Fruit fly (Drosophila melanogaster) whole organism, embryonic: Measurements from ENCODE around the gene Slob.

Experiments used
- Ada2b ChIP-seq: fragments of 200-800 bp; sonication (Bioruptor generic); IDR thresholded peaks from 2 replicates; pipeline ENCODE4 v1.3.6; 2022; ENCODE audit warnings: missing biosample characterization, missing genetic modification characterization
- Blimp-1 ChIP-seq: fragments of 200-800 bp; sonication (Bioruptor generic); optimal IDR thresholded peaks from 3 replicates; lab custom pipeline; 2018; ENCODE audit warnings: missing biosample characterization, missing genetic modification characterization, mild to moderate bottlenecking, moderate library complexity, missing genetic modification reagents
- Bteb2 ChIP-seq: fragments of 200-800 bp; sonication (Bioruptor generic); optimal IDR thresholded peaks from 2 replicates; lab custom pipeline; 2016; ENCODE audit warnings: missing biosample characterization, missing genetic modification characterization
- CG1024 ChIP-seq: fragments of 200-800 bp; sonication (Bioruptor generic); IDR thresholded peaks from 2 replicates; pipeline ENCODE4 v1.3.6; 2022; ENCODE audit warnings: missing biosample characterization, missing genetic modification characterization
- CG10462 ChIP-seq: fragments of 200-800 bp; sonication (Bioruptor generic); optimal IDR thresholded peaks from 2 replicates; lab custom pipeline; 2016; ENCODE audit warnings: missing biosample characterization, missing genetic modification characterization
- CG11560 ChIP-seq: fragments of 200-800 bp; sonication (Bioruptor generic); IDR thresholded peaks from 3 replicates; pipeline ENCODE4 v1.3.6; 2022; ENCODE audit warnings: missing biosample characterization, missing genetic modification characterization
- CG12155 ChIP-seq: fragments of 200-800 bp; sonication (Bioruptor generic); optimal IDR thresholded peaks from 3 replicates; lab custom pipeline; 2016; ENCODE audit warnings: missing biosample characterization, missing genetic modification characterization
- CG13123 ChIP-seq: fragments of 200-800 bp; sonication (Bioruptor generic); optimal IDR thresholded peaks from 2 replicates; lab custom pipeline; 2016; ENCODE audit warnings: missing biosample characterization, missing genetic modification characterization
- CG14860 ChIP-seq: fragments of 200-800 bp; sonication (Bioruptor generic); IDR thresholded peaks from 3 replicates; pipeline ENCODE4 v1.3.6; 2022; ENCODE audit warnings: missing biosample characterization, missing genetic modification characterization; ENCODE audit not compliant: partially characterized antibody
- CG15479 ChIP-seq: fragments of 200-800 bp; sonication (Bioruptor generic); optimal IDR thresholded peaks from 3 replicates; lab custom pipeline; 2019; ENCODE audit warnings: missing biosample characterization, mild to moderate bottlenecking, missing genetic modification characterization, moderate library complexity
- CG1603 ChIP-seq: fragments of 200-800 bp; sonication (Bioruptor generic); optimal IDR thresholded peaks from 2 replicates; lab custom pipeline; 2019; ENCODE audit warnings: missing biosample characterization, mild to moderate bottlenecking, missing genetic modification characterization, moderate library complexity
- CG17612 ChIP-seq: fragments of 200-800 bp; sonication (Bioruptor generic); IDR thresholded peaks from 2 replicates; pipeline ENCODE4 v1.3.6; 2022; ENCODE audit warnings: missing biosample characterization, missing genetic modification characterization
- CG17912 ChIP-seq: fragments of 200-800 bp; sonication (Bioruptor generic); optimal IDR thresholded peaks from 2 replicates; lab custom pipeline; 2018; ENCODE audit warnings: missing biosample characterization, mild to moderate bottlenecking, missing genetic modification characterization
- CG1792 ChIP-seq: fragments of 200-800 bp; sonication (Bioruptor generic); optimal IDR thresholded peaks from 2 replicates; lab custom pipeline; 2016; ENCODE audit warnings: missing biosample characterization, missing genetic modification characterization
- CG1832 ChIP-seq: fragments of 200-800 bp; sonication (Bioruptor generic); optimal IDR thresholded peaks from 2 replicates; lab custom pipeline; 2017; ENCODE audit warnings: missing biosample characterization, mild to moderate bottlenecking, missing genetic modification characterization, inconsistent platforms
- CG2889 ChIP-seq: fragments of 200-800 bp; sonication (Bioruptor generic); IDR thresholded peaks from 3 replicates; pipeline ENCODE4 v1.3.6; 2022; ENCODE audit warnings: missing biosample characterization, missing genetic modification characterization
- CG3995 ChIP-seq: fragments of 200-800 bp; sonication (Bioruptor generic); optimal IDR thresholded peaks from 3 replicates; lab custom pipeline; 2016; ENCODE audit warnings: missing biosample characterization, missing genetic modification characterization
- CG4854 ChIP-seq: fragments of 200-800 bp; sonication (Bioruptor generic); optimal IDR thresholded peaks from 2 replicates; lab custom pipeline; 2016; ENCODE audit warnings: missing biosample characterization, missing genetic modification characterization, inconsistent platforms
- CG7839 ChIP-seq: fragments of 200-800 bp; sonication (Bioruptor generic); optimal IDR thresholded peaks from 3 replicates; lab custom pipeline; 2018; ENCODE audit warnings: missing biosample characterization, mild to moderate bottlenecking, missing genetic modification characterization, moderate library complexity
- CG7987 ChIP-seq: fragments of 200-800 bp; sonication (Bioruptor generic); optimal IDR thresholded peaks from 2 replicates; lab custom pipeline; 2018; ENCODE audit warnings: missing biosample characterization, mild to moderate bottlenecking, missing genetic modification characterization, moderate library complexity
- CG8944 ChIP-seq: fragments of 200-800 bp; sonication (Bioruptor generic); optimal IDR thresholded peaks from 3 replicates; lab custom pipeline; 2016; ENCODE audit warnings: missing biosample characterization, missing genetic modification characterization
- CG9609 ChIP-seq: fragments of 200-800 bp; sonication (Bioruptor generic); optimal IDR thresholded peaks from 3 replicates; lab custom pipeline; 2016; ENCODE audit warnings: missing biosample characterization, missing genetic modification characterization
- CG9727 ChIP-seq: fragments of 200-800 bp; sonication (Bioruptor generic); optimal IDR thresholded peaks from 3 replicates; lab custom pipeline; 2017; ENCODE audit warnings: missing biosample characterization, mild to moderate bottlenecking, missing genetic modification characterization
- CG9932 ChIP-seq: fragments of 200-800 bp; sonication (Bioruptor generic); IDR thresholded peaks from 2 replicates; pipeline ENCODE4 v1.3.6; 2022; ENCODE audit warnings: missing biosample characterization, missing genetic modification characterization
- CTCF ChIP-seq: fragments of 200-800 bp; sonication (Bioruptor generic); optimal IDR thresholded peaks from 2 replicates; lab custom pipeline; 2017; ENCODE audit warnings: missing biosample characterization, mild to moderate bottlenecking, missing genetic modification characterization, moderate library complexity
- Dek ChIP-seq: fragments of 200-800 bp; sonication (Bioruptor generic); optimal IDR thresholded peaks from 3 replicates; lab custom pipeline; 2019; ENCODE audit warnings: missing biosample characterization, mild to moderate bottlenecking, missing genetic modification characterization, moderate library complexity
- Dip3 ChIP-seq: fragments of 200-800 bp; sonication (Bioruptor generic); optimal IDR thresholded peaks from 3 replicates; lab custom pipeline; 2016; ENCODE audit warnings: missing biosample characterization, missing genetic modification characterization
- ERR ChIP-seq: fragments of 200-800 bp; sonication (Bioruptor generic); optimal IDR thresholded peaks from 2 replicates; lab custom pipeline; 2016; ENCODE audit warnings: missing biosample characterization, missing genetic modification characterization
- Mad ChIP-seq: fragments of 200-800 bp; sonication (Bioruptor generic); optimal IDR thresholded peaks from 2 replicates; lab custom pipeline; 2016; ENCODE audit warnings: missing biosample characterization, missing genetic modification characterization
- Poxn ChIP-seq: fragments of 200-800 bp; sonication (Bioruptor generic); IDR thresholded peaks from 2 replicates; pipeline ENCODE4 v1.3.6; 2022; ENCODE audit warnings: missing biosample characterization, missing genetic modification characterization
- Sox102F ChIP-seq: fragments of 200-800 bp; sonication (Bioruptor generic); optimal IDR thresholded peaks from 2 replicates; lab custom pipeline; 2018; ENCODE audit warnings: missing biosample characterization, mild to moderate bottlenecking, missing genetic modification characterization, moderate library complexity
- TFAM ChIP-seq: fragments of 200-800 bp; sonication (Bioruptor generic); optimal IDR thresholded peaks from 2 replicates; lab custom pipeline; 2017; ENCODE audit warnings: missing biosample characterization, missing genetic modification characterization, inconsistent platforms
- Tbp ChIP-seq: fragments of >200 bp; optimal IDR thresholded peaks from 2 replicates; lab custom pipeline; 2018; ENCODE audit warnings: missing biosample characterization, missing genetic modification characterization
- abd-A ChIP-seq: fragments of 200-800 bp; sonication (Bioruptor generic); optimal IDR thresholded peaks from 3 replicates; lab custom pipeline; 2019; ENCODE audit warnings: missing biosample characterization, mild to moderate bottlenecking, missing genetic modification characterization, moderate library complexity
- al ChIP-seq: fragments of 200-800 bp; sonication (Bioruptor generic); IDR thresholded peaks from 2 replicates; pipeline ENCODE4 v1.3.6; 2022; ENCODE audit warnings: missing biosample characterization, missing genetic modification characterization
- chm ChIP-seq: fragments of 200-800 bp; sonication (Bioruptor generic); IDR thresholded peaks from 2 replicates; pipeline ENCODE4 v1.3.6; 2022; ENCODE audit warnings: missing biosample characterization, missing genetic modification characterization
- fd102C ChIP-seq: fragments of 200-800 bp; sonication (Bioruptor generic); optimal IDR thresholded peaks from 2 replicates; lab custom pipeline; 2018; ENCODE audit warnings: missing biosample characterization, mild to moderate bottlenecking, missing genetic modification characterization, moderate library complexity
- gem ChIP-seq: fragments of 200-800 bp; sonication (Bioruptor generic); optimal IDR thresholded peaks from 2 replicates; lab custom pipeline; 2019; ENCODE audit warnings: missing biosample characterization, mild to moderate bottlenecking, missing genetic modification characterization, moderate library complexity
- grn ChIP-seq: fragments of 200-800 bp; sonication (Bioruptor generic); optimal IDR thresholded peaks from 3 replicates; lab custom pipeline; 2017; ENCODE audit warnings: missing biosample characterization, missing genetic modification characterization
- gsb-n ChIP-seq: fragments of 200-800 bp; sonication (Bioruptor generic); optimal IDR thresholded peaks from 3 replicates; lab custom pipeline; 2018; ENCODE audit warnings: missing biosample characterization, mild to moderate bottlenecking, missing genetic modification characterization
- klu ChIP-seq: fragments of 200-800 bp; sonication (Bioruptor generic); IDR thresholded peaks from 2 replicates; pipeline ENCODE4 v1.3.6; 2022; ENCODE audit warnings: missing biosample characterization, missing genetic modification characterization
- peb ChIP-seq: fragments of 200-800 bp; sonication (Bioruptor generic); IDR thresholded peaks from 2 replicates; pipeline ENCODE4 v1.3.6; 2022; ENCODE audit warnings: missing biosample characterization, missing genetic modification characterization
- sc ChIP-seq, 3 experiments: fragments of >200 bp in 2 of 3; fragments of 200-800 bp in 1 of 3; sonication (Bioruptor generic) in 1 of 3; optimal IDR thresholded peaks; 2 replicates in 2 of 3; 3 replicates in 1 of 3; lab custom pipeline; 2017; ENCODE audit warnings: mild to moderate bottlenecking in 1 of 3, missing biosample characterization in 1 of 3, missing genetic modification characterization in 1 of 3, missing genetic modification reagents in 1 of 3
- so ChIP-seq: fragments of 200-800 bp; sonication (Bioruptor generic); IDR thresholded peaks from 3 replicates; pipeline ENCODE4 v1.3.6; 2022; ENCODE audit warnings: missing biosample characterization, missing genetic modification characterization
- tap ChIP-seq: fragments of 200-800 bp; optimal IDR thresholded peaks from 3 replicates; lab custom pipeline; 2019; ENCODE audit warnings: missing biosample characterization, mild to moderate bottlenecking, missing genetic modification characterization, moderate library complexity
- vnd ChIP-seq: fragments of 200-800 bp; sonication (Bioruptor generic); IDR thresholded peaks from 3 replicates; pipeline ENCODE4 v1.3.6; 2022; ENCODE audit warnings: missing biosample characterization, missing genetic modification characterization; ENCODE audit not compliant: partially characterized antibody

The Slob gene

DNA sequence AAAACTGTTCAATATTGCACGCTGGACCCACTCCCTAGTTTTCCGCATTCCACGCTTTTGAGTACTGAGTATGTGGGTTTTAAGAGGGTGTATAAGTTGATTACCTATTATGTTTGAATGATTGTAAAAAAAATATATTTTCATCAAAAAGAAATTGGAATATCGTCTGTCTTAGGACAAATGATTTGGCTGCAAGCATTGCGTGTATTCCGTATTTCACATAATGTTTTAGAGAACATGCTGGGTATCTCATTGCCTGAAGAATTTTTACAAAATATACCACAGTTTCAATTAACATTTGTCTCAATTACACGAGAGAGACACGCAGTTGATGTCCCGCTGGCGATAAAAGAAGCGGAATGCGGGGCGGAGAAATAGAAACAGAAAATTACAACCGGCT is 42.1 kb downstream of the Slob start (continued):
- TF ChIP-seq chm (GFP tag; lab: Robert Waterston, UW) = 0 out of 2 replicates have a peak, but pooled peaks have one; percentile 48
- TF ChIP-seq CG8944 (GFP tag; lab: Kevin White, UChicago) = peak; percentile 16
- peak; percentile 58 for TF ChIP-seq CG7839 (tag; lab: Kevin White, UChicago)
- TF ChIP-seq CG17912 = no peak
- no peak for TF ChIP-seq CG7987 (GFP tag; lab: Kevin White, UChicago)
- TF ChIP-seq tap (tag; lab: Kevin White, UChicago) = peak; percentile 34
- no peak for TF ChIP-seq Dip3 (GFP tag; lab: Kevin White, UChicago)
- TF ChIP-seq CG9727 (GFP tag; lab: Kevin White, UChicago) = peak; percentile 84
- TF ChIP-seq CG1603 = peak; percentile 67
- no peak for TF ChIP-seq CG1832 (GFP tag; lab: Kevin White, UChicago)
- TF ChIP-seq CG13123 (GFP tag; lab: Kevin White, UChicago) = no peak
- peak; percentile 69 for TF ChIP-seq gem (tag; lab: Kevin White, UChicago)
- TF ChIP-seq CG9932 (GFP tag; lab: Robert Waterston, UW) = no peak
- no peak for TF ChIP-seq Tbp (GFP tag; lab: Kevin White, UChicago)
- no peak for TF ChIP-seq CG1792 (GFP tag; lab: Kevin White, UChicago)
- no peak for TF ChIP-seq so (GFP tag; lab: Robert Waterston, UW)
- TF ChIP-seq fd102C (GFP tag; lab: Kevin White, UChicago) = peak; percentile 90
- no peak for TF ChIP-seq CG2889
- TF ChIP-seq CTCF (GFP tag; lab: Kevin White, UChicago) = no peak
- peak; percentile 42 for TF ChIP-seq Sox102F (GFP tag; lab: Kevin White, UChicago)
- TF ChIP-seq gsb-n = peak; percentile 34
- peak; percentile 78 for TF ChIP-seq grn (GFP tag; lab: Kevin White, UChicago)
- 0 out of 3 replicates have a peak, but pooled peaks have one; percentile 14 for TF ChIP-seq CG11560
- TF ChIP-seq CG1024 (GFP tag; lab: Robert Waterston, UW) = no peak
- TF ChIP-seq klu (GFP tag; lab: Robert Waterston, UW) = no peak
- TF ChIP-seq Bteb2 (GFP tag; lab: Kevin White, UChicago) = peak; percentile 32
- TF ChIP-seq peb (GFP tag; lab: Robert Waterston, UW) = peak; percentile 39; the same call in 1 of the 2 replicates
- TF ChIP-seq sc (optimal IDR thresholded peaks at IDR 0.05; lab: Kevin White, UChicago) = no peak
- TF ChIP-seq sc (GFP tag; optimal IDR thresholded peaks at IDR 0.05; lab: Kevin White, UChicago) = peak; percentile 38
- no peak for TF ChIP-seq vnd (GFP tag; lab: Robert Waterston, UW)
- no peak for TF ChIP-seq al (GFP tag; lab: Robert Waterston, UW)
- TF ChIP-seq CG4854 (GFP tag; lab: Kevin White, UChicago) = no peak
- TF ChIP-seq Blimp-1 (GFP tag; lab: Kevin White, UChicago) = peak; percentile 44
- TF ChIP-seq Poxn (GFP tag; lab: Robert Waterston, UW) = no peak
- peak; percentile 1 for TF ChIP-seq CG12155 (GFP tag; lab: Kevin White, UChicago)
- TF ChIP-seq CG17612 (GFP tag; lab: Robert Waterston, UW) = no peak
- no peak for TF ChIP-seq CG3995
- peak; percentile 44 for TF ChIP-seq Mad (GFP tag; lab: Kevin White, UChicago)
- TF ChIP-seq TFAM (GFP tag; lab: Kevin White, UChicago) = no peak
- TF ChIP-seq Ada2b (GFP tag; lab: Robert Waterston, UW) = peak; percentile 18; the same call in 1 of the 2 replicates
- peak; percentile 30 for TF ChIP-seq CG9609 (GFP tag; lab: Kevin White, UChicago)
- no peak for TF ChIP-seq abd-A
- no peak for TF ChIP-seq Dek (tag; lab: Kevin White, UChicago)
- no peak for TF ChIP-seq ERR (GFP tag; lab: Kevin White, UChicago)
- peak; percentile 55 for TF ChIP-seq CG15479 (GFP tag; lab: Kevin White, UChicago)
- TF ChIP-seq CG10462 (GFP tag; lab: Kevin White, UChicago) = peak; percentile 28
- no peak for TF ChIP-seq CG14860 (GFP tag; lab: Robert Waterston, UW)
